Fruit fly (Drosophila melanogaster): ENCODE results near the gene Atg18a.
A peak's percentile ranks its signal among the peaks of the same experiment; 100 is the strongest.

The Atg18a gene

DNA sequence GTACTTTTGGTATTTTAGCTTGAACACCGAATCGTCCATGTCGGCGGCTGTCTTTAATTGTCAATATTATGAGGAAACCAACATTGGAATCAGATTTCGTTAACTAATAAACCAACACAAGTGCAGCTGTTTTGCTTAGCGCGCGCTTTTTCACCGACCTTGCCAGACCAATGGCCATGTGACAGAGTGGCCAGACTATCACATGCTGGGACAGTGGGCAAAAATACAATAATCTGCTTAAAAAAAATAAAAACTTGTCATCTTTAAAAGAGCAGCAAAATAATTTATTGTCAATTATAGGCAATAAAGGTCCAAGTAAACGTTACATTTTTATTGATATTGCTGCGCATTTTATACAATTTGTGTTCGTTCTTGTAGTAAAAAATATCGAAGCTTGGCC lies 10.8 kb upstream of the Atg18a start, which contains the start of gene RecQ4 (continued):
- no peak for TF ChIP-seq CG9215 (GFP tag; IDR thresholded peaks at IDR 0.05)
- no peak for TF ChIP-seq shn (GFP tag; optimal IDR thresholded peaks at IDR 0.05)
- no peak for TF ChIP-seq Jarid2 (GFP tag; optimal IDR thresholded peaks at IDR 0.05)
- peak; percentile 90 for TF ChIP-seq E2f1 (GFP tag; IDR thresholded peaks at IDR 0.05)
- no peak for TF ChIP-seq CG8281 (tag; optimal IDR thresholded peaks at IDR 0.05)
- TF ChIP-seq gro (GFP tag; optimal IDR thresholded peaks at IDR 0.05): no peak
- peak; percentile 10 for TF ChIP-seq zfh2 (GFP tag; optimal IDR thresholded peaks at IDR 0.05)
- TF ChIP-seq jumu (GFP tag; optimal IDR thresholded peaks at IDR 0.05): no peak
- no peak for TF ChIP-seq Oaz (GFP tag; IDR thresholded peaks at IDR 0.05)
- no peak for TF ChIP-seq mirr (GFP tag; optimal IDR thresholded peaks at IDR 0.05)
- TF ChIP-seq pita (GFP tag; optimal IDR thresholded peaks at IDR 0.05): no peak
- no peak for TF ChIP-seq Sox100B (GFP tag; optimal IDR thresholded peaks at IDR 0.05)
- TF ChIP-seq CG8359 (GFP tag; optimal IDR thresholded peaks at IDR 0.05; ENCODE audit: borderline replicate concordance): no peak
- no peak for TF ChIP-seq run (tag; optimal IDR thresholded peaks at IDR 0.05)
- peak in 1 of 2 experiments; percentile 7 for TF ChIP-seq dpn (GFP tag; optimal IDR thresholded peaks at IDR 0.05)
- TF ChIP-seq sug (tag; optimal IDR thresholded peaks at IDR 0.05): no peak
- no peak for TF ChIP-seq Hr51 (GFP tag; optimal IDR thresholded peaks at IDR 0.05)
- no peak for TF ChIP-seq z (GFP tag; IDR thresholded peaks at IDR 0.05)

DNA sequence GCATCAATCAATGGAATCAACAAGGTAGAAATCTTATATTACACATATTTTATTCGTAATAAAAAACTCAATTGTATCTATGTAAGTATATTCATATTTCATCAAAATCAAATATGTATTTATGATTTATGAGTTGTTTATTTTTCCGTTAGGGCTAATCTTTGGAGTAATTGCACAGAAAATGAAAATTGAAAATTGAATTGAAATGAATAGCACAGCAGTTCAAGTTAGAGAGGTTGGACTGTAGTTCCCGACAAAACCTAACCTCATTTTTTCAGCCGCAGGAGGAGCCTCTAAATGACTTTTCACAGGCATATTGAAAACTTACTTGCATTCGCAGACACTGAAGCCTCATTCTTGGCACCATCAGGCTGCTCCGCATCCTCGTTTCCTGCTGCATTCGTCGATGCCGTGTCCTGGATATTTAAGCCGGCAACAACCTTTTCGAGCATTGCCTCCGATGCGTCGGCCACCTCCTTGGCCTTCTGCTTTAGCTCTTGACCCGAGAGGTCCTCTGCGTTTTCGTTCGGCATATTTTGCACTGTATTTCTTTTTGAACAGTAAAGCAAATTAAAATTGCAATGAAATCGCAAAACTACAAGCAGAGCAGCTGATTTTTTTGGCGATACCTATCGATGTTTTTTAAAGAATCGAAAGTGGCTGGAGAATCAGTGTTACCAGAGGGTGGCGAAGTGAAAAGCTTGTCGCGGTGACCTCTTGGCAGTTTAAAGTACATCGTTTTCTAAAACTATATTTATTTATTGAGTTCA lies 8.7 kb upstream of the Atg18a start, which contains the start of gene Nmt:
Nmt (minus strand) TSS at position 635 of the 770 bp plus-strand sequence.
- TF ChIP-seq CG43689 (GFP tag; IDR thresholded peaks at IDR 0.05) (0 out of 2 replicates have a peak, but pooled peaks have one; percentile 36), mld (GFP tag; IDR thresholded peaks at IDR 0.05; ENCODE audit: partially characterized antibody) (peak; percentile 62; the same call in 1 of the 3 replicates), trh (GFP tag; optimal IDR thresholded peaks at IDR 0.05) (no peak), exex (tag; optimal IDR thresholded peaks at IDR 0.05) (no peak), oc (tag; optimal IDR thresholded peaks at IDR 0.05) (no peak), CG10147 (GFP tag; optimal IDR thresholded peaks at IDR 0.05) (no peak), CG6791 (GFP tag; IDR thresholded peaks at IDR 0.05; ENCODE audit: partially characterized antibody) (peak; percentile 88), CG6854 (GFP tag; optimal IDR thresholded peaks at IDR 0.05) (no peak), Opbp (GFP tag; IDR thresholded peaks at IDR 0.05; ENCODE audit: partially characterized antibody) (peak; percentile 84), dpn (GFP tag; optimal IDR thresholded peaks at IDR 0.05) (peak in 1 of 2 experiments; percentile 26), ewg (GFP tag; optimal IDR thresholded peaks at IDR 0.05) (no peak), ems (GFP tag; optimal IDR thresholded peaks at IDR 0.05) (no peak), CG6654 (GFP tag; optimal IDR thresholded peaks at IDR 0.05) (no peak), BtbVII (GFP tag; optimal IDR thresholded peaks at IDR 0.05) (no peak), CG4854 (GFP tag; optimal IDR thresholded peaks at IDR 0.05) (no peak), CG4730 (GFP tag; IDR thresholded peaks at IDR 0.05) (no peak), CG13894 (tag; optimal IDR thresholded peaks at IDR 0.05) (no peak), CG9797 (GFP tag; optimal IDR thresholded peaks at IDR 0.05) (peak; percentile 67), Hr51 (GFP tag; optimal IDR thresholded peaks at IDR 0.05) (no peak), CG7357 (GFP tag; IDR thresholded peaks at IDR 0.05) (no peak), fd3F (GFP tag; optimal IDR thresholded peaks at IDR 0.05) (peak; percentile 7), CG2116 (GFP tag; optimal IDR thresholded peaks at IDR 0.05) (peak; percentile 11), Usf (GFP tag; optimal IDR thresholded peaks at IDR 0.05) (no peak), CG14441 (GFP tag; IDR thresholded peaks at IDR 0.05) (no peak), vfl (GFP tag; optimal IDR thresholded peaks at IDR 0.05) (no peak), pan (optimal IDR thresholded peaks at IDR 0.05) (no peak), pan (GFP tag; optimal IDR thresholded peaks at IDR 0.05 in 1 of 2, IDR thresholded peaks at IDR 0.05 in 1 of 2) (no peak), CG15011 (GFP tag; optimal IDR thresholded peaks at IDR 0.05) (no peak), CG2202 (tag; optimal IDR thresholded peaks at IDR 0.05) (no peak), H15 (GFP tag; IDR thresholded peaks at IDR 0.05) (no peak), corto (GFP tag; optimal IDR thresholded peaks at IDR 0.05) (no peak), Vsx1 (GFP tag; optimal IDR thresholded peaks at IDR 0.05) (no peak), h (optimal IDR thresholded peaks at IDR 0.05) (no peak)

All from whole organism, embryonic.